Fruit fly (Drosophila melanogaster) whole organism, adult: ENCODE results near the gene CG13855.

Source experiments
- CG11617 ChIP-seq: fragments of 200-800 bp; sonication (Bioruptor generic); optimal IDR thresholded peaks from 2 replicates; lab custom pipeline; 2017; ENCODE audit warnings: mild to moderate bottlenecking, missing biosample characterization, missing genetic modification reagents, missing genetic modification characterization
- CG12768 ChIP-seq: fragments of 200-800 bp; sonication (Bioruptor generic); optimal IDR thresholded peaks from 2 replicates; lab custom pipeline; 2017; ENCODE audit warnings: missing biosample characterization, missing genetic modification characterization, mild to moderate bottlenecking, moderate library complexity, missing genetic modification reagents
- CG1620 ChIP-seq: fragments of 200-800 bp; sonication (Bioruptor generic); optimal IDR thresholded peaks from 2 replicates; lab custom pipeline; 2016; ENCODE audit warnings: missing biosample characterization, missing genetic modification characterization
- CG5204 ChIP-seq: fragments of 200-800 bp; sonication (Bioruptor generic); optimal IDR thresholded peaks from 2 replicates; lab custom pipeline; 2016; ENCODE audit warnings: missing biosample characterization, missing genetic modification characterization
- CG7101 ChIP-seq: fragments of 200-800 bp; sonication (Bioruptor generic); optimal IDR thresholded peaks from 2 replicates; lab custom pipeline; 2018; ENCODE audit warnings: missing biosample characterization, mild to moderate bottlenecking, missing genetic modification characterization, moderate library complexity
- Clk ChIP-seq: fragments of 200-800 bp; sonication (Bioruptor generic); optimal IDR thresholded peaks from 2 replicates; lab custom pipeline; 2017; ENCODE audit warnings: missing biosample characterization, missing genetic modification characterization
- Crg-1 ChIP-seq: fragments of 200-800 bp; sonication (Bioruptor generic); optimal IDR thresholded peaks from 2 replicates; lab custom pipeline; 2016; ENCODE audit warnings: missing biosample characterization, missing genetic modification characterization
- Hr96 ChIP-seq: fragments of 200-800 bp; sonication (Bioruptor generic); optimal IDR thresholded peaks from 2 replicates; lab custom pipeline; 2016; ENCODE audit warnings: missing biosample characterization, missing genetic modification characterization
- bab1 ChIP-seq: fragments of 200-800 bp; sonication (Bioruptor generic); optimal IDR thresholded peaks from 3 replicates; lab custom pipeline; 2019; ENCODE audit warnings: missing biosample characterization, mild to moderate bottlenecking, missing genetic modification characterization, moderate library complexity
- cic ChIP-seq: fragments of 200-800 bp; sonication (Bioruptor generic); optimal IDR thresholded peaks from 2 replicates; lab custom pipeline; 2017; ENCODE audit warnings: missing biosample characterization, mild to moderate bottlenecking, missing genetic modification characterization, moderate library complexity
- kay ChIP-seq: fragments of 200-800 bp; sonication (Bioruptor generic); peaks from one replicate; lab custom pipeline; 2016; ENCODE audit warnings: missing biosample characterization, missing genetic modification characterization, borderline replicate concordance
- ovo ChIP-seq: fragments of 200-800 bp; sonication (Bioruptor generic); optimal IDR thresholded peaks from 2 replicates; lab custom pipeline; 2016; ENCODE audit warnings: missing biosample characterization, missing genetic modification characterization

DNA sequence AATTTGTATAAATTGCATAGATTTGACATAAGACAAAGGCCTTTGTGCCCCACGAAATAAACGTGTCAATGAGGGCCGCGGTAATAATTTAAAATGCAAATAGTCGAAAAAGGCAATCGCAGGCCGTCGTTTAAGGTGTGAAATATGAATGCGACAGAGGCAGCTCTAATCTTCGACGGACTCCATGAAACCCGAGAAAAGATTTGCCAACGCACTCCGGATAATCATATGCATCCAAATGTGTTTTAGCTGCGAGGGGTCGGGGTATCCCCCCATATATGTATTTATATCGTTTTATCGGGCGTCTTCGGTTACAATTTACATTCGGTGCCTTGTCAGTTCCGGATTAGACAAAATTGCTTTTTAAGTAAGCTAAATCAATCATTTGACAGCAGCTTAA lies 32.6 kb downstream of the CG13855 start:
- no peak for TF ChIP-seq CG5204 (GFP tag; lab: Kevin White, UChicago)
- TF ChIP-seq bab1 (GFP tag; lab: Kevin White, UChicago): no peak
- TF ChIP-seq kay (GFP tag; lab: Kevin White, UChicago): no peak
- no peak for TF ChIP-seq Crg-1 (GFP tag; lab: Kevin White, UChicago)
- no peak for TF ChIP-seq CG12768 (GFP tag; lab: Kevin White, UChicago)
- TF ChIP-seq ovo (GFP tag; lab: Kevin White, UChicago): no peak
- TF ChIP-seq cic: no peak
- no peak for TF ChIP-seq CG11617
- TF ChIP-seq Clk: no peak
- no peak for TF ChIP-seq CG1620 (GFP tag; lab: Kevin White, UChicago)
- TF ChIP-seq Hr96: no peak
- no peak for TF ChIP-seq CG7101
